Fruit fly (Drosophila melanogaster) S2 (cell line): ENCODE results near the gene CG33702.

ENCODE experiments used
- CG8478 ChIP-seq: fragments of >200 bp; optimal IDR thresholded peaks from 2 replicates; lab custom pipeline; 2018
- CTCF ChIP-seq, 2 experiments: fragments of >200 bp; optimal IDR thresholded peaks; 2 replicates each; lab custom pipeline; 2018

- TF ChIP-seq CG8478 (lab: Kevin White, UChicago) (no peak), CTCF (optimal IDR thresholded peaks at IDR 0.05; lab: Kevin White, UChicago) (no peak)
Observed at dm6 chr3L:9491331-9491730, 21.9 kb downstream of the CG33702 start.
